Fruit fly (Drosophila melanogaster): ENCODE measurements around the gene Smvt.

dm6 chr3R:31713306-31714123 is 47.9 kb downstream of the Smvt start, which contains the start of gene ttk:
- TF ChIP-seq Vsx2 (GFP tag; optimal IDR thresholded peaks at IDR 0.05; ENCODE audit: partially characterized antibody) (peak; percentile 83), Sp1 (GFP tag; optimal IDR thresholded peaks at IDR 0.05) (peak; percentile 5), Hr78 (GFP tag; optimal IDR thresholded peaks at IDR 0.05) (no peak)

Measured in whole organism, wandering third instar larva.